Fruit fly (Drosophila melanogaster) ovary, adult (tissue): ENCODE data around the gene CG8915.

Experiments used
- CG17801 ChIP-seq: fragments of 200-800 bp; optimal IDR thresholded peaks from 2 replicates; lab custom pipeline; 2019; ENCODE audit warnings: missing biosample characterization, mild to moderate bottlenecking, missing genetic modification characterization, moderate library complexity; ENCODE audit not compliant: partially characterized antibody

The CG8915 gene

DNA sequence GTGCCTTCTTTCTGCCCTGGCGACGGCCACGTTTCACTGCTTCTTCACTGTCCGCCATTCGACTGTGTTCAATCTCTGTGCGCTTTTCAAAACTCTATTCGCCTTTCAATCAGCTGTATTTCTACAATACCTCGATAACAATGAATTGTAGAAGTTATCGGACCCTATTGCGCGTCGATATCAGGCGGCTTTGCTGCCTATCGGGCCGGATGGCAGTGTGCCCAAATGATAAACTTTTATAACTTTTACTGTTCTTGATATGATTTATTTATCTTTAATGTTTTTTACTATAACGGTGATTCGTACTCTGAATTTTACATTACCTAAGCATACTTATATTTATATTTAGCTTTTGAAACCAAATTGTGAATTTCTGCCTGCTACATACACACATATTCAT, at the start of gene CG8915:
TSS of gene CG8915 (minus strand) at position 148 of the 400 bp plus-strand sequence.
- TF ChIP-seq CG17801 (GFP tag; lab: Kevin White, UChicago): peak; percentile 38

DNA sequence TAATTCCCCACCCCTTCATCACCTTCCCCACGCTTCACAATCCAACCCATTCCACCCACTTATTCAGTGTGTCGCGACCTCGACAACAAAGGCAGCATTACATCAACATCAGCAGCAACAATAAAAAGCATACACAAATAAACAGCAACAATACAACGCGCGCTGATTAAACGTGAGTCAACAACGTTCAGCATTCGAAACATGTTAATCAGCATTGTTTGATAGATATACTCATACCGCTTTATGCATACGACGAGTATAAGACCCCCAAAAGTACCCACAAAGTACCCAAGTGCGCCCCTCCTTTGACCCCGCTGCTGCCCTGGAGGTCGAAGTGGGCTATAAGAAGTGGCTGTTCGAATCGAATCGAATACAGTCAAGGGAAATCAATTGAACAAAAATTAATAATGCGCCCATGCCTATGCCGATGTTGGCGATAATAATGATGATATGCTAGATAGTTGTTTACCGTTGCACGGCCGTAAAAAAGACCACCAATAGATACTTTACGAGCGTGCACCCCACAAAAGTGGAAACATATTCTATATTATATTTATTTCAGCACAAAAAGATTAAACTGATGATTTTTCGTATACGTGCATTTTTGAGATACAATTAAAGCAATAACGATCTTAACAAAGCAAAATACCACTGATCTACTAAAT, 49.5 kb upstream of the CG8915 start:
- no peak for TF ChIP-seq CG17801 (GFP tag; lab: Kevin White, UChicago)

DNA sequence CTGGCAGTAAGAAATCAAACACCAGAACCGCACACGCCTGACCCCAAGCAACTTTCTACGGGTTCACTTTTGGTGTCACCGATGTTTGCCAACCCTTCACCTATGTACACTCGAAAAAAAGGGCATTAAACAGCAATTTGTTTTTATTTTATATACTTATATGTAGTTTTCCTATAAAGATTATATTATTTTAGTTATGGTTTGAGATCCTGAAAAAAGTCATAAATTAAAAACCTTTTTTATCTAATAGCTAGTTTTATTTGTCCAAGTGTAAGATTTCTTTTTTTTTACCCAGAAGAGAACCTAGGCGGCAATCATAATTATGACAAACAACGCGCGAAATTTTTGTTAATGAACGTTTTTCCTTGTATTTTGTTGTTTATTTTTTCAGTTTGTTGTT, 48.6 kb upstream of the CG8915 start:
- peak; percentile 80 for TF ChIP-seq CG17801 (GFP tag; lab: Kevin White, UChicago)

DNA sequence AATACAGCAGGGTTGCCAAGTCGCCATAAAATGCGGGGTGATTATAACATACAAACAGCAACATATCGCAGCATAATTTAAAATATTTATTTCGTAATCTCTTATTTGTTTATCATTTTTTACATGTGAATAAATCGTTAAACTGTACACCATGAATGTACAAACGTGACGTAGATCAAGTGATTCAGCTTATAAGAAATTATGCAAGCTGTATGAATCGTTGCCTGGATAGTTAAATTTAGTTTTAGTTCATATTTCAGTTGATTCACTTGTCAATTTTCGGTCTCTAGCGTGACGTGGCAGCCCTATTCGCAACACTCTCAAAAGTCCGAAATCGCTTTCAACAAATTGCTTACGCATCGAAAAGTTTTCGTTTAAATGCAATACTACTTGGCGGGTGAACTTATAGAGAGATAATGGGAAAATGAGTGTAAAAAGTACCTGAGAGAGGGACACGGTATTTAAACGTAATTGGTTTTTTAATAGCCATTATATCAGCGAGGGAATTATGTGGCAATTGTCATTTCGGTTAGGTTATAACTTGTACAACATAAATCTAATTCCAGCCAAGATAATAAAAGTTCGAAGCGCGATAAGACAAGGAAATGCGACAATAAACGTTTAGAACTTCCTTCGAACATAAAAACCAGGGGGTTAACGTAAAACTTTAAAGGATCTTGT, 47.4 kb upstream of the CG8915 start:
- peak; percentile 96 for TF ChIP-seq CG17801 (GFP tag; lab: Kevin White, UChicago)

DNA sequence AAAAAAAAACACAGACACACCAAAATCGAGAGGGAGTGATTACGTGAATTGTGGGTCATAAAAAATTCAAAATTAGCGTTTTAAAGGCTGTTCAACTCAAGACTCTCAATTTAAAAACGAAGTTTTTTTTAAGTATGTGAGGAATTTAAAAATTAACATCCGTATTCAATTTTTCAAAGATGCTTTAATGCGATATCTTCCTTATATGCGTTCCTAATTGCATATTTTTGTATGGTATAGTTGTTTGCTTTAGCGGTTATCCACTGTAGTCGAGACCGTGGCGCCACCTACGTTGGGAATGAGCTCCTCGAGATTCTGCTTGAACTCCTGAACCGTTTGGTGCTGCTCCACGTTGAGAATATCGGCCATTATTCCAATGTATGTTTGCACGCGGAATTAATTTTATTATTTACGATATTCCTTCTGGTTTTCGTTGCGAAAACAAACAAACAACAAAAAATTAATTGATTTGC, 46.2 kb upstream of the CG8915 start:
- TF ChIP-seq CG17801 (GFP tag; lab: Kevin White, UChicago): no peak

DNA sequence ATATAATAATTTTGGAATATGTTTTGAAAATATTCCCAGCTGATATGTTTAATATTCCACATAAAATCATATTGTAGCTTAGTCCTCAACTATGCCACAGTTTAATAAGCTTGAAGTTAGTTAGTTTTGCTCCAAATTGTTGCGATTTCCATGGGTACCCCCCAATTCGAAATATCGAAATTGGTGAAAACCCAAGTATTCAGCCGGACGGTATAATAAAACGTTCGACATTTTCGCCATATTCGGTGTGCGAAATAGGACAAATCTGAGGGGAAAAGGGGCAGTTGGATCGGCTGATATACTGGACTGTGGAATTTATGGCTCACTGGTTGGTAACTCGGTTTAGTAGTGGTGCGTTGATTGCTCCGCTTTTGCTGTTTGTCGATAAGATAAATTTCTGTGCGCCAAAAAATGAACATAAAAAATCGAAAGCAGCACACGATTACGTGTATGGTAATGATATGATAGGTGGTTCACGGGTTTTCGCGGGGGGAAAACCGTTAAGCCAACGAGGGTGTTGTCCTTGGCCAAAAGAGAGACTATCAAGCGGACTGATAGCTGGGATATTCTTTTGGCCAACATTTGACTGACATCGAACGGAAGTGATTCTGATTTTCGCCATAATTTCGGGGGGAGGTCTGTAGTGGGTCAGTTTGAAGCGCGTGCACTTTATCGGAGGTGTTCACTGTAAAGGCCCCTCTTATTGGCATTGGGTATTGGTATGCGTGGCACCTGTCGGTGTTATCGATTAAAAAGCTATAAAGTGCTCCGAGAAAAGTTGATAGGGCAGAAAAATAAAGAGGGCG, 45.6 kb upstream of the CG8915 start:
- TF ChIP-seq CG17801 (GFP tag; lab: Kevin White, UChicago): no peak

DNA sequence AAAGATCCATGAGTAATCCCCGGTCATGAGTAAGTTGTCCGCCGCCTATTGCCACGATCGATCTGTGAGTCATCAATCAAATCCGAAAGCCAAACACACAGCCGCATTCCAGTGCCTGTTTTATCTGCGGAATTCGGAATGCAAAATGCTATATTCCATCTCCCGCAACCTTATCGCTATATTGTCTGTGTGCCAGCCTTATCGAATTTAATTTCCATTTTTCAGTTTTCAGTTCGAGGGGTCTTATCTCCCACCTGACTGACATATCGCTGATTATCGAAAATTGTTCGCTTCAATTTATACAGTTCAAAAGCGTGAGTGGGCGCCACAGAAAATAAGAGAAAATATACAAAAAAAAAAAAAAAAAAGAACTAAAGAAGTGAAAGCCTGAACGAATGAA, 44.4 kb upstream of the CG8915 start:
- no peak for TF ChIP-seq CG17801 (GFP tag; lab: Kevin White, UChicago)

DNA sequence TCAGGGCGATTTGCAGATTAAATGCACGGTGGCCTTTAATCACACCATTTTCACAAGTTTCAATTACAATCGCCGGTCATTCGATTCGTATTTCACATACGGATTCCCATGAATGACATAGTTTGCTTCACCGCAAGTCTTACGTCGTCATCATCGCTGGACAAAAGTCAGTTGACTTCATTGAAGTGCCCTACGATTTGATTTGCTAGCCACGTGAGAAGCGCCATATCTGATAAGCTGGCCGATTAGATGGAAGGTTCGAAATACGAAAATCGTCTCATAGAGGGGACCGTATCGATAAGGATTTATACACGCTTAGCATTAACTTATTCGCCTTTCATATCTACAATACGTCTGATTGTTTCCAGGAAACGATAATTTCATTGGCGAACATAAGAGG, 40.3 kb upstream of the CG8915 start:
- no peak for TF ChIP-seq CG17801 (GFP tag; lab: Kevin White, UChicago)

DNA sequence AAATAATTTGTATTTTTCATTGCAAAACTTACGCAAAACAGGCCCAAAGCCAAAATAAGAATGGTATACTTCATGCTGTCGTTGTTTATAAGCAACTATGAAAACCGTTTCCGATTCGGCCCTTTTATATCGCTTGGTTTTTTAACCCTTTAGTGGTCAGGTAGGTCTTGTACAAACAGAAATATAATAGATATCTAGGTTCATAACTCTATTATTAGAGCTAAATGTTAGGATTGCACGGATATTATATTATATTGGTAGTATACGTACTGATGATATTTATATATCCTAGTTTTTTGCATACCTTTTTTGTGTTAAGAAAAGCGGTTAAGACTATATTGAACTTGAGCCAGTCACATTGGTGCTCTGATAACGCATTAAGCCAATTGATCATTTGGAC, 39.6 kb upstream of the CG8915 start, which contains the start of gene CG8661:
TSS of gene CG8661 (minus strand) at position 101 of the 400 bp plus-strand sequence.
- no peak for TF ChIP-seq CG17801 (GFP tag; lab: Kevin White, UChicago)

DNA sequence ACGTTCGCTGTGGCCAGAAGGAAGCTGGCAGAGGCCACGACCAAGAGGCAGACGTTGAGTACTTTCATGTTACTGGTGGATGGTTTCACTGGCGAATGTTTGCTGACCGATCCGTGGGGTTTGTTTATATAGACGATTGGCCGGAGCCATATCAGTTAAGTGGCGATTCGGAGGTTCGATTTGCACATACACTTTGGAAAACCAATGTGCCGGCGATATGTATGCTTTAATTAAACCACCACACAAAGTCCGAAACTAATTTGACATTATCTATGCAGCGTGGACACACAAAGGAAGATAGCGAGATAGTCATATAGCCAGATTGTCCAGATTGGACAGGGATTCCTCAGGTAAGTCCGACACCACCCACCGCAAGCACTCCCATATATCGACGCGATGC, 37.8 kb upstream of the CG8915 start, which contains the start of gene CG8664:
TSS of gene CG8664 (minus strand) at position 101 of the 400 bp plus-strand sequence.
- TF ChIP-seq CG17801 (GFP tag; lab: Kevin White, UChicago): no peak

DNA sequence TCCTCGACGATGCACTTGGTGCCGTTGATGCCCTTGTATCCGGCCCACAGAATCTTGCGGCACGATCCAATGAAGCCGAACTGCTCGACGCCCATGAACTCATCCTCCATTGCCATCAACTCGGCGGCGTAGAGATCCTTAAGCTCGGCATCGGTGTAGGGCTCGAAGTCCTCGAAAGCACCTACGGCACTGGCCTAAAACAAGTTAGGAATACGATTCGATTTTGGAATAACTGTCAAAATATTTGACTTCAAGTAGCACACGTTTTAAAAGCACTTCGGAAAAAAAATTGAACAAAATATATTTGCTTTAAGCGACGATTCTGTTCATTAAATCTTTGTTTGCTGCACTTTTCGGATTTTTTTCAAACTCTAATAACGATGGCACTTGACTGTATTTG, 37.4 kb upstream of the CG8915 start, which contains the start of gene CG5445:
TSS of gene CG5445 (plus strand) at position 301 of the 400 bp plus-strand sequence.
- TF ChIP-seq CG17801 (GFP tag; lab: Kevin White, UChicago): no peak

DNA sequence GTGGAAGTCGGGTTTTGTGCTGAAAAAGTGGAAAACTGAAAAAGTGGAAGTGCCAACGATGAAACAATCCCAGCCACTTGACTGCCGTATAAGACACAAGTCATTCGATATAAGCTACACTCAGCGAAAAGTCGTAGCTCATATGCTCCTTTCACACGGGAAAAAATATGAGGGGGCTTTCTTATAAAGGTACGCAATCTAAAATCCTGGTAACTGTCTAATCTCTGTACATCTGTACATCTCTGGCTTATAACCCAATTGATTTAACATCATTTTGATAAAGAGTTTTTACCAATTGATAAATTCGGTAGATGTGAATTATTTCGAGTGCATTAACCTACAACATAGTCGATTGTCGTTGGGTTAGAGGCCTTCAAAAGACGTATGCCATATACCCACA, 30.0 kb upstream of the CG8915 start:
- no peak for TF ChIP-seq CG17801 (GFP tag; lab: Kevin White, UChicago)

DNA sequence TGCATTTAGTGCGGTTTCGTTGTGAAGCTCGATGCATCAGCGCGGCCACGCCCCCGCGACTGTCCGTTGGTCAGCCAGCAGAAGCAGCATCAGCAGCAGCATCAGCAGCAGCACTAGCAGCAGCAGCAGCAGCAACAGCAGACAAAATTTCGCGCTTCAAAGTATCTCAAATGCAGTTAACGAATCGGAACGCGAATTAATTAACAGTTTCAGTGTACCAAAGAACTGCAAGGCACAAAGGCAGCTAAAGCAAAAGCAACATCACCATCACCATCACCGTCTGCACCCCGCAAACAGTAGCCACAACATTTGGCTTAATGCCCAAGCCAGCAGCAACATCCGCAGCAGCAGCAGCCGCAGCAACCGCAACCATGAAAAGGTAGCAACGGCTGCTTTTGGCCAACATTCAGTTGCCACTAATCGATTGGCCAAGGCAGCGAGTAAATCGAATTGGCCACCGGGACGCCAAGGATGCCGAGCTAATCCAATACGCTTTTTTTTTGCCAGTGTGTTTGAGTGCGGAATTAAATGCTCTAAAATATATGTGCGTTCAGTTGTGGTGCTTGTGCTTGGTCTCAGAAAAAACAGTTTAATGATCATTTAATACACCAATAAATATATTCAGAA, 20.7 kb upstream of the CG8915 start:
- no peak for TF ChIP-seq CG17801 (GFP tag; lab: Kevin White, UChicago)

DNA sequence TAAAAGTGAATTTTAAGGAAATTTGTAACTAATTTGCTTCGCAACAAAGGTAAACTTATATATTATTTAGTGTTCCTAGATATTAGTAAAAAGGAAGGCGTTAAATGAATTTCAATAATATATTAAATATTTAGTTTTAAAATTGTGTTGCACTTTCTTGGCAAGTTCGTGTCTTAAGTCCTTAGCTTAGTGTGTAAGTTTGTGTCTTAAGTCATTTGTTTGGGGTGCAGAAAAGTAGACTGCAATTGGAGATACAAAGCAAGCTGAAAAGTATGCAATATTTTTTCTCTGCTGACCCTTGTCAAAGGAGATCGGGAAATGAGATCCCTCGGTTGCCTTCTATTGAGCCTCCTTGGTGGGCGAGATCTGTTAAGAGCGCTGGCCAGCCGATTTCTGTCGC, 17.2 kb upstream of the CG8915 start:
- no peak for TF ChIP-seq CG17801 (GFP tag; lab: Kevin White, UChicago)

DNA sequence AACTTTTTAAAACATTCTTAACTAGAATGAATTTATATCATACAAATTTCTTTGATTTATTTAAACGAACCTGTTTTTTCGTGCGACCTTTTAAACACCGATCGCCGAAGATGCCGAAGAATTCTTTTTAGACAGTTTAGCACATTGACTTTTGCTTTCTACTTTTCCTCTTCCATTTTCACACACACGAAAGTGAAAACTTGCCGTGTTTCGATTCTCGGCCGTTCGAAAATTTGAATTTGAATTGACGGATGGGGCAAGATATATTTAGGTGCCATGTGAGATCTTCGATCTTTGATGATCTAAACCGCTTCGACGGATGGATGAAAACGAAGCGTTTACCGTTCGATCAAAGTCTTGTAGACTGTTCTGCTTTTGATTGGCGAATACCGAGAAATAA, 10.9 kb upstream of the CG8915 start:
- TF ChIP-seq CG17801 (GFP tag; lab: Kevin White, UChicago): no peak
